Fruit fly (Drosophila melanogaster) whole organism: ENCODE measurements around the gene CG14110.

Experiments used
- pan ChIP-seq: fragments of >200 bp; optimal IDR thresholded peaks from 2 replicates; lab custom pipeline; 2017
- psq ChIP-seq: fragments of >200 bp; optimal IDR thresholded peaks from 2 replicates; lab custom pipeline; 2017

DNA sequence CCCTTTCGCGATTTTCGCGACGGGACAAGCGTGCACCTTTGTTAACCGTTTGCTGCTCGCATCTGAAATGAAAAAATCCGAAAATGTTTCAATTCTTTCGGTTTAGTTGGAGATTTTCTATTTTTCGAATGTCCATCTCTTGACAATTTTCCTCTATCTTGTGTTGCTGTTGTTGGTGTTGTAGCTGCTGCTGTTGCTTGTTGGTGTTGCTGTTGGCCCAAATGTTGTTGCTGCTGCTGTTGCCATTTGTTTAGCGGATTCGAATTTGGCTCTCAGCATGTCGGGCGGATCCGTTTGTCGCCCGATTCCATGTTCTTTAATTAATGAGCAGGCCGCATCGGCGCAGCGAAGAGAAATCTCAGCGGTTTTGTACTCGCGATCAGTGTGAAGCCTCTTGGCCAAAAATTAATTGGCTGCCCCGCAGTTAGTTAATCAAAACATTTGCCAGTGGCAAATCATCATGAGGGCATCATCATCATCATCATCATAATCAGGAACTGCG is 37.7 kb downstream of the CG14110 start, which contains the start of gene CG32121:
- TF ChIP-seq psq (lab: Kevin White, UChicago) (no peak), pan (lab: Kevin White, UChicago) (no peak)
